Worm (Caenorhabditis elegans) whole organism, mixed stage, embryonic: ENCODE data around the gene ZK1320.9.

ENCODE experiments used
- elt-3 ChIP-seq: fragments of 150-350 bp; optimal IDR thresholded peaks from 2 replicates; lab custom pipeline; 2014; ENCODE audit warnings: missing biosample characterization, missing genetic modification characterization
- hlh-1 ChIP-seq: fragments of 150-350 bp; optimal IDR thresholded peaks from 2 replicates; lab custom pipeline; 2014; ENCODE audit warnings: missing biosample characterization, missing genetic modification reagents, missing genetic modification characterization
- mep-1 ChIP-seq: fragments of 150-350 bp; optimal IDR thresholded peaks from 2 replicates; lab custom pipeline; 2017; ENCODE audit warnings: missing biosample characterization, missing genetic modification reagents, missing genetic modification characterization, inconsistent platforms
- nhr-12 ChIP-seq: fragments of 150-350 bp; optimal IDR thresholded peaks from 2 replicates; lab custom pipeline; 2014; ENCODE audit warnings: missing biosample characterization, missing genetic modification characterization
- nhr-76 ChIP-seq: sonication (generic microtip); optimal IDR thresholded peaks from 2 replicates; lab custom pipeline; 2017; ENCODE audit warnings: missing biosample characterization, missing genetic modification characterization
- pha-4 ChIP-seq: fragments of 150-350 bp; optimal IDR thresholded peaks from 2 replicates; lab custom pipeline; 2018; ENCODE audit warnings: missing biosample characterization, missing genetic modification reagents, missing genetic modification characterization
- snpc-4 ChIP-seq: fragments of 150-350 bp; optimal IDR thresholded peaks from 2 replicates; lab custom pipeline; 2014; ENCODE audit warnings: missing biosample characterization, missing genetic modification characterization
- tbx-8 ChIP-seq: fragments of 200-800 bp; sonication (Bioruptor generic); optimal IDR thresholded peaks from 2 replicates; lab custom pipeline; 2018; ENCODE audit warnings: mild to moderate bottlenecking, missing genetic modification characterization, moderate library complexity, missing compliant biosample characterization
- unc-62 ChIP-seq: fragments of 150-350 bp; optimal IDR thresholded peaks from 2 replicates; lab custom pipeline; 2014; ENCODE audit warnings: missing biosample characterization, missing genetic modification reagents, missing genetic modification characterization
- ztf-11 ChIP-seq: fragments of 150-350 bp; optimal IDR thresholded peaks from 2 replicates; lab custom pipeline; 2014; ENCODE audit warnings: missing biosample characterization, missing genetic modification characterization

ce11 chrII:9651700-9652099 is 34.8 kb downstream of the ZK1320.9 start, which contains the start of gene ZK1307.4:
- TF ChIP-seq mep-1 (no peak), ztf-11 (no peak), nhr-12 (tag; lab: Kevin White, UChicago) (no peak), unc-62 (no peak), elt-3 (tag; lab: Kevin White, UChicago) (no peak), pha-4 (no peak), hlh-1 (no peak), tbx-8 (GFP tag; lab: Kevin White, UChicago) (no peak), snpc-4 (tag; lab: Kevin White, UChicago) (no peak), nhr-76 (tag; lab: Kevin White, UChicago) (no peak)
